Worm (Caenorhabditis elegans): ENCODE data around the gene M70.3.
A peak's percentile ranks its signal among the peaks of the same experiment; 100 is the strongest.
"Not testable (repeated sequence)": the region's sequence is repeated elsewhere in the genome, so short reads cannot be mapped to it uniquely, and the experiment has no call there.

M70.3 gene

DNA sequence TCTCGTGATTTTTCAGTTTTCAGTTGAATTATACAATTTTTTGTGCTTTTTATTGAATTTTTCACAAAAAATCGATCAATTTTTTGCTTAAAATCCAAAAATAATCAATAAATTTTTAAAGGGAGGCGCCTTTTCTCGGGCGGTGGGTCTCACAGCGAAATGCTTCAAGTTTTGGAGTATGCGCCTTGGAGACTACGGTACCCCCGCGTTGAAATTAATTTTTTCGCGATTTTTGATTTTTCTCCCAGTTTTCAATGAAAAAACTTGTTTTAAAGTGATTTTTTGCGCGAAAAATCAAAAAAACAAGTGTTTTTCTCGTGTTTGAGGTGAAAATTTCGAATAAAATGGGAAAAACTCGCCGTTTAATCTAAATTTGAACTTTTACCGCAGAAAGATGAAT lies 19.1 kb downstream of the M70.3 start:
- no peak for TF ChIP-seq W03F9.2 (tag; optimal IDR thresholded peaks at IDR 0.05)
- TF ChIP-seq him-1 (tag; optimal IDR thresholded peaks at IDR 0.05), result no peak
- TF ChIP-seq dao-5 (tag; optimal IDR thresholded peaks at IDR 0.05), result no peak

DNA sequence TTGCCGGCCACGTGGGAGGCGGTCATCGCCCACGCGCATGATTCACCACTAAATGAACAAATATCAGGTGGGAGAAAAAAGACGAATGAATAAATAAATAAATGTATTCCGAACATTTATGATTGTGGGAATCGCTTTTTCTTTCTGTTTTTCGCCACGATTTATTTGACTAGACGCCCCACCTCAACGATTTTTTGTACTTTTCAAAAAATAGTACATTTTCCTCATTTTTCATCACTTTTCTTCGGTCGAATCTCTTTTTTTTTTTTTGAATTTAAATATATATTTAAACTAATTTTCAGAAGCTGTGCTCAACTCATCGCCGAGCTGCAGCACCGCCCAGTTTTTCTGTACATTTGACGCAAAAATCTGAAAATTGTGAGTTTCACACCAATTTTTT lies 19.7 kb downstream of the M70.3 start, which contains the start of gene fnip-2:
Gene fnip-2, plus strand, starts transcription at position 301 of the 400 bp plus-strand sequence.
- TF ChIP-seq W03F9.2 (tag; optimal IDR thresholded peaks at IDR 0.05) (no peak), dao-5 (tag; optimal IDR thresholded peaks at IDR 0.05) (no peak), him-1 (tag; optimal IDR thresholded peaks at IDR 0.05) (no peak)

DNA sequence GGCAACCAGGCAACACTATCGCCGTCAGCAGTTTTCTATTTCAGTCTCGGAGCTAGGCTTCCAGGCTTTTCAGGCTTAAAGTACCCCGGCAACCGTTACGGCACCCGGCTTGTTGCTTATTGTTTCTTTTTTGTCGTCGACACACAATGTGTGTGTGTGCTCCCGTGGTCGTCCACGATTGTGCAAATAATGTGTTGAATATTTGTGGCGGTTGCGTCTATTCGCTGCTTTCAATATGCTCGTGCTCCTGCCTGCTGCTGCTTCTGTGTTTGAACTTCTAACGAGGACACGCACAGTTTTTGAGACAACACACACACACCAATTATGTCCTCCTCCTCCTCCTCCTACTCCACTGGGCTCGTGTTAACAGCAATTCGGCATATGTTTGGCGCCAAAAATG lies 20.9 kb downstream of the M70.3 start:
- TF ChIP-seq dao-5 (tag; optimal IDR thresholded peaks at IDR 0.05), result no peak
- no peak for TF ChIP-seq W03F9.2 (tag; optimal IDR thresholded peaks at IDR 0.05)
- no peak for TF ChIP-seq him-1 (tag; optimal IDR thresholded peaks at IDR 0.05)

DNA sequence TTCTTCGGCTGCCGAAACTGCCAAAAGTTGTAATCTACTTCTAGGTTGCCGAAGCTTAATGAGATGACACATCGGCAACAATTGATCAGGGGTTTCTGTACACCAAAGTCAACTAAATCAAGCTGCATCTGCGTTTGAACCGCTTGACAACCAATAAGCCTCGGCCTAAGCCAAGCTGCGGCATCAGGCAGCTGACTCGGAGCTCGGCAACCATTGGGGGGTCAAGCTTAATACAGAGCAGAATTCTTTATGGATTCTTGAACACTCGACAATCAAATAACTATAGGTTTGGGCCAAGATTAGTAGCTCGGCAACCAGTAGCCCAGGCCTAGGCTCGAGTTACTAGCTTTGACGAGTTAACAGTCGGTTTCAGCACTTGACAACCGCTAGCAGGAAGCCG lies 21.4 kb downstream of the M70.3 start:
- TF ChIP-seq dao-5 (tag; optimal IDR thresholded peaks at IDR 0.05), result no peak
- no peak for TF ChIP-seq him-1 (tag; optimal IDR thresholded peaks at IDR 0.05)
- TF ChIP-seq W03F9.2 (tag; optimal IDR thresholded peaks at IDR 0.05), result no peak

DNA sequence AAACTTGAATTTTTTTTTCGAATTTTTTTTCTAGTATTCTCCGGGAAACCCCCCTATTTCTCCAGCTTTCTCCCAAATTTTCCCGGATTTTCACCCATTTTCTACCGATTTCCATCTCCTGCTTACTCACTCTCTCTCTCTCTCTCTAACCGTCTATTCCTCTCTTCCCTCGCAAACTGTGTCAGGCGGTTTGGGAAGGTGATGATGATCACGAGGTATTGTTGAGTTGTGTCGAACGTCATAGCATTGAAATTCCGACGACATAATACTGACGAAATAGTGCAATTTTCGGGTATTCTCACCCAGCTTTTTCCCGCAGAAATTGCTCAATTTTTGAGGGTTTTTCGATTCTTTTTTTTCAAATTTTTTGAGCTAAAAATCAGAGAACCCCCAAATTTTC lies 22.1 kb downstream of the M70.3 start:
- TF ChIP-seq dao-5 (tag; optimal IDR thresholded peaks at IDR 0.05), result no peak
- no peak for TF ChIP-seq W03F9.2 (tag; optimal IDR thresholded peaks at IDR 0.05)
- no peak for TF ChIP-seq him-1 (tag; optimal IDR thresholded peaks at IDR 0.05)

DNA sequence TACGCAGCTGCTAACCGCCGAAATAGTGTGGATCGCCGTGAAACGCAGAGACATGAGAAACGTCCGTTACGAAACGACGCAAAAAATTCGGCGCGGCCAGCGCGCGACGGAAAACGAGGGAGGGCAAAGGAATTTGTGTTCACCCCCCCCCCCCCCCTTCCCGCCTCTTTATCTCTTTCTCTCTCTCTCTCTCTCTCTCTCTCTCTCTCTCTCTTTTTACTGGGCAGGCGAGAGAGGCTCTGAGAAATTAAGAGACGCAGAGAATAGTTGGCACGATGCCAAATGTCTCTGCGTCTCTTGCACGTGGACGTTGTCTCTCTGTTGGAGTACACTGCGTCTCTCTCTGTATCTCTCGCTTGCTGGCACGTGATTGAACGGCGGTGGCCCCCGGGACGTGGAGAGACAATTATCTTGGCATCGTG lies 22.9 kb downstream of the M70.3 start:
- TF ChIP-seq W03F9.2 (tag; optimal IDR thresholded peaks at IDR 0.05), result peak; percentile 26
- TF ChIP-seq him-1 (tag; optimal IDR thresholded peaks at IDR 0.05), result peak; percentile 62
- TF ChIP-seq dao-5 (tag; optimal IDR thresholded peaks at IDR 0.05), result no peak

DNA sequence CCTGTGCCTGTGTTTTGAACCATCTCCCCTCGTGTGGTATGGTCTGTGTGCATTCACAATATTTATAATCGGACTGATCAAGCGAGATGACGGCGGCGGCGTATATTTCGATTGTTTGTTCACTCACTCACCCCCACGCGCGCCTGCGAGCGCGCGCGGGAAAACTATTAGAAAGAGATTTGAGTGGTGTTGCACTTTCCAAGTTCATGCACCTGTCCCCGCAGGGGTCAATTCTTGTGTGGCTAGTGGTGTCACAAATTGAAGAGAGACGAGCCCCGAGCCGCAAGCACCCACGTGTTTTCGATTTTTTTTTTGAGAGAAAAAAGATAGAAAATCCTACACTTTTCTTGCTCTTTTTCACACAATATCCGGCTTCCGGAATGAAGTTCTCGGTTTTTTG lies 25.0 kb downstream of the M70.3 start:
- TF ChIP-seq him-1 (tag; optimal IDR thresholded peaks at IDR 0.05) (no peak), W03F9.2 (tag; optimal IDR thresholded peaks at IDR 0.05) (no peak), dao-5 (tag; optimal IDR thresholded peaks at IDR 0.05) (no peak)

DNA sequence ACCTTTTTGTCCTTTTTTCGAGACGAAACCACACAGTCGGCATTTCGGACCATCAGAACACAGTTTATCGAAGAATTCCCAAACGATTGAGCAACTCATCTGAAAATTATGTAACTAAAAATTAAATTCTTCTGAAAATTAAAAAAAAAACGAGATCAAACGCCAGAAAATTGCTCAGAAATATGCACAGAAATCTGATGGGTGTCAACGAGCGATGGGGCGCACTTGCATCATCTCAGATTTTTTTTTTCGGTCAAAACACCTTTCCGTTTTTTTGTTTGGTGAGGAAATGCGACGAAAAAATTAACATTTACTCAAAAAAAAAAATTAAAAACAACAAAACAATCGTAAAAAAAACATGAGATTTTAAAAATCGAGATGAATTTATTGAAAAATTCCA lies 25.5 kb downstream of the M70.3 start, which contains the start of gene T04C4.3:
Gene T04C4.3, minus strand, starts transcription at position 101 of the 400 bp plus-strand sequence.
- TF ChIP-seq him-1, dao-5, W03F9.2 (tag; optimal IDR thresholded peaks at IDR 0.05): not testable (repeated sequence)

DNA sequence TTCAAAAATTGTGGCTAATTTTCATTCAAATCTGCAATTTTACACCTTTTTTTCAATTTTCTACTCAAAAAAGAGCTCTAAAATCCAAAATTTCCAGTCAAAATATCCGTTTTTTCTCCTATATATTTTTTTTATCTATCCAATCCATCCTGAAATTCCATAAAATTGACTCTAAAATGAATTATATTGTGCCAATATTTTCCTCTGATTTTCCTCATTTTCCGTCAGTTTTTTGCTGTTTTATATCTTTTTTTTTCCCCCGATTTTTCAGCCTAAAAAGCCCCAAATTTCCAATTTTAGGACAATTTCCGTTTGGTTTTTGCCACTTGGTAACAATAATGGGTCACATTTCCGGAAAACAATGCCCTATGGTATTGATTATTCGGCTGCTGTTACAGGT lies 43.5 kb downstream of the M70.3 start, which contains the start of gene Y71G10AR.4:
Gene Y71G10AR.4, plus strand, starts transcription at position 301 of the 400 bp plus-strand sequence.
- no peak for TF ChIP-seq dao-5 (tag; optimal IDR thresholded peaks at IDR 0.05)
- TF ChIP-seq W03F9.2 (tag; optimal IDR thresholded peaks at IDR 0.05), result no peak
- TF ChIP-seq him-1 (tag; optimal IDR thresholded peaks at IDR 0.05), result no peak

DNA sequence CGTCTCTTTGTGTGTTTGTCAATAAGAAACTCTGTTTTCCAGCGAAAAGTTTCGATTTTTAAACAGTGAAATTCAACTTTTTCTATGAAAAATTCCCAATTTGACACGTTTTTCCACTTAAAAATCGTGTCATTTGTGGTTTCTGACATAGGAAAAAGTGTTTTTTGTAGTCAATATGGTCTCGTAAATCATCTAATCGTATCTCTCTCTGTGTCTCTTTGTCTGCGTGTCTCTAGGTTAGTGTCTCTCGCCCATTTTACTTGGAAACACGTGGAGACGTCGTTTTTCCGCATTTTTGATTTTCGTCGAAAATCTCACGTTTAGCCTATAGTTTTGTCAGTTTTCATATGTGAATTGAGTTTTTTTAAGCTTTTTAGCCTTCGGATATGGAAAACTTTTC lies 46.7 kb downstream of the M70.3 start:
- TF ChIP-seq W03F9.2 (tag; optimal IDR thresholded peaks at IDR 0.05) (no peak), him-1 (tag; optimal IDR thresholded peaks at IDR 0.05) (no peak), dao-5 (tag; optimal IDR thresholded peaks at IDR 0.05) (no peak)

DNA sequence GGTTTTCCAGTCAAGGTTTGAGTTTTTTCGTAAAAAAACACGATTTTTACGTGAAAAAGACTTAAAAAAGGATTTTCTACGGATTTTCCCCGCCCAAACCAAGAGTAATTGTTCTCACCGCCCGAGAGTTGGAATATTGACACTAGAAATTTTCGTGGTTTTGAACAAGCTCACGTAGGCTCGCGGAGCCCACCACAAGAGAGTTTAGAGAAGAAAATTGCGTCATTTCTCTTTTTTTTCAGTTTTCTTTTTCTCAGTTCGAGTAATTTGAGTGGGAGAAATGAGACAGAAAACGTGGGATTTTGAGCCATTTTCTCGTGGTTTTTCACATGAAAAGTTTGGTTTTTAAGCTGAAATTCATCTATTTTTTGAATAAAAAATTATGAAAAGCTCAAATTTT lies 48.7 kb downstream of the M70.3 start:
- TF ChIP-seq him-1 (tag; optimal IDR thresholded peaks at IDR 0.05) (no peak), W03F9.2 (tag; optimal IDR thresholded peaks at IDR 0.05) (no peak), dao-5 (tag; optimal IDR thresholded peaks at IDR 0.05) (no peak)

DNA sequence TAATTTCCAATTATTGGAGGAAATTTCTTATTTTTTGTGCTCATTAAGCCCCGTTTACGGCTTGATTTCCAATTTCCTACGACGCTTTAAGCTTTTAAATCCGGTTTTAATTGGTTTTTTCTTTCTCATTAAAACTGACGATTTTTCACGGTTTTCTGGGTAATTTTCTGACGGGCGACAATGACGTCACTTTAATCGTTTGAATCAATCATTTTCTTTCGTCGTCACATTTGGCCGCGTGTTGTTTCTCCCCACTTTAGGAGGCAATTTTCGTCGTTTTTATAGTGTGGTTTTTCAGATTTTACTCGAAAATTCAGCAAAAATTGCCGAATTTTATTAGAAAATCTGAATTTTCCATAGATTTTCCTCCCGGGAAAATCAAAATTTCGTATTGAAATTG lies 49.2 kb downstream of the M70.3 start:
- TF ChIP-seq him-1 (tag; optimal IDR thresholded peaks at IDR 0.05), result no peak
- no peak for TF ChIP-seq dao-5 (tag; optimal IDR thresholded peaks at IDR 0.05)
- TF ChIP-seq W03F9.2 (tag; optimal IDR thresholded peaks at IDR 0.05), result no peak

Data from whole organism, L4/young adult.